Worm (Caenorhabditis elegans) whole organism, young adult: ENCODE measurements around the gene C06B3.7.

Source experiments
- C06A6.2 ChIP-seq: fragments of 200-800 bp; sonication (Bioruptor generic); conservative IDR thresholded peaks from 2 replicates; pipeline ENCODE4 v1.3.6; 2022; ENCODE audit warnings: missing genetic modification characterization, missing compliant biosample characterization
- F33H1.4 ChIP-seq: fragments of 200-800 bp; sonication (Bioruptor generic); IDR thresholded peaks from 2 replicates; pipeline ENCODE4 v1.3.6; 2022; ENCODE audit warnings: missing genetic modification reagents, missing genetic modification characterization, missing compliant biosample characterization
- F39B2.1 ChIP-seq: fragments of 200-800 bp; sonication (Bioruptor generic); IDR thresholded peaks from 2 replicates; pipeline ENCODE4 v1.3.6; 2022; ENCODE audit warnings: missing genetic modification reagents, missing genetic modification characterization, missing compliant biosample characterization
- Y53F4B.3 ChIP-seq: fragments of 200-800 bp; sonication (Bioruptor generic); IDR thresholded peaks from 2 replicates; pipeline ENCODE4 v1.3.6; 2022; ENCODE audit warnings: missing genetic modification reagents, missing genetic modification characterization, missing compliant biosample characterization
- Y53G8AR.9 ChIP-seq: fragments of 200-800 bp; sonication (Bioruptor generic); conservative IDR thresholded peaks from 2 replicates; pipeline ENCODE4 v1.3.6; 2022; ENCODE audit warnings: missing genetic modification reagents, missing genetic modification characterization, missing compliant biosample characterization
- Y67H2A.10 ChIP-seq: fragments of 200-800 bp; sonication (Bioruptor generic); conservative IDR thresholded peaks from 2 replicates; pipeline ENCODE4 v1.3.6; 2022; ENCODE audit warnings: missing genetic modification reagents, missing genetic modification characterization, missing compliant biosample characterization
- Y79H2A.3 ChIP-seq: fragments of 200-800 bp; sonication (Bioruptor generic); conservative IDR thresholded peaks from 2 replicates; pipeline ENCODE4 v1.3.6; 2022; ENCODE audit warnings: missing genetic modification reagents, missing genetic modification characterization, missing compliant biosample characterization
- Y95B8A.8 ChIP-seq: fragments of 200-800 bp; sonication (Bioruptor generic); IDR thresholded peaks from 2 replicates; pipeline ENCODE4 v1.3.6; 2022; ENCODE audit warnings: missing genetic modification reagents, missing genetic modification characterization, missing compliant biosample characterization
- aptf-2 ChIP-seq: fragments of 200-800 bp; sonication (Bioruptor generic); conservative IDR thresholded peaks from 2 replicates; pipeline ENCODE4 v1.3.6; 2022; ENCODE audit warnings: missing genetic modification reagents, missing genetic modification characterization, missing compliant biosample characterization
- aptf-3 ChIP-seq: fragments of 200-800 bp; sonication (Bioruptor generic); IDR thresholded peaks from 2 replicates; pipeline ENCODE4 v1.3.6; 2022; ENCODE audit warnings: missing genetic modification characterization, missing compliant biosample characterization
- attf-5 ChIP-seq: fragments of 200-800 bp; sonication (Bioruptor generic); optimal IDR thresholded peaks from 2 replicates; lab custom pipeline; 2018; ENCODE audit warnings: mild to moderate bottlenecking, missing genetic modification characterization, missing compliant biosample characterization
- cebp-1 ChIP-seq, 2 experiments: fragments of 200-800 bp in 1 of 2; sonication (Bioruptor generic) in 1 of 2; sonication (generic microtip) in 1 of 2; IDR thresholded peaks in 1 of 2; optimal IDR thresholded peaks in 1 of 2; 2 replicates each; pipeline versions ENCODE4 v1.3.6 to Lab custom; 2017 to 2022; ENCODE audit warnings: missing compliant biosample characterization in 2 of 2, missing genetic modification characterization in 2 of 2, mild to moderate bottlenecking in 1 of 2, missing genetic modification reagents in 1 of 2, moderate library complexity in 1 of 2
- ceh-58 ChIP-seq: fragments of 200-800 bp; sonication (Bioruptor generic); IDR thresholded peaks from 2 replicates; pipeline ENCODE4 v1.3.6; 2022; ENCODE audit warnings: missing genetic modification characterization, missing compliant biosample characterization
- ceh-79 ChIP-seq: sonication (generic microtip); optimal IDR thresholded peaks from 2 replicates; lab custom pipeline; 2017; ENCODE audit warnings: mild to moderate bottlenecking, missing genetic modification characterization, missing compliant biosample characterization
- die-1 ChIP-seq: sonication (generic microtip); optimal IDR thresholded peaks from 2 replicates; lab custom pipeline; 2016; ENCODE audit warnings: missing genotype, mild to moderate bottlenecking, missing genetic modification characterization, missing compliant biosample characterization
- dox-1 ChIP-seq: fragments of 200-800 bp; sonication (Bioruptor generic); IDR thresholded peaks from 2 replicates; pipeline ENCODE4 v1.3.6; 2022; ENCODE audit warnings: missing genetic modification reagents, missing genetic modification characterization, missing compliant biosample characterization
- efl-1 ChIP-seq: fragments of 150-350 bp; optimal IDR thresholded peaks from 2 replicates; lab custom pipeline; 2014; ENCODE audit warnings: missing biosample characterization, missing genetic modification reagents, missing genetic modification characterization
- hrde-1 ChIP-seq: sonication (generic microtip); optimal IDR thresholded peaks from 2 replicates; lab custom pipeline; 2016; ENCODE audit warnings: missing genetic modification characterization, mild to moderate bottlenecking, missing compliant biosample characterization, moderate library complexity, missing genotype, missing genetic modification reagents, borderline replicate concordance
- lag-1 ChIP-seq: fragments of 200-800 bp; sonication (Bioruptor generic); IDR thresholded peaks from 2 replicates; pipeline ENCODE4 v1.3.6; 2022; ENCODE audit warnings: missing genetic modification reagents, missing genetic modification characterization, missing compliant biosample characterization
- lin-35 ChIP-seq, 3 experiments: fragments of 150-350 bp in 2 of 3; sonication (generic microtip) in 1 of 3; optimal IDR thresholded peaks; 2 replicates each; lab custom pipeline; 2014 to 2018; ENCODE audit warnings: missing biosample characterization in 3 of 3, missing genetic modification characterization in 3 of 3, missing genetic modification reagents in 3 of 3
- mcd-1 ChIP-seq: fragments of 200-800 bp; sonication (Bioruptor generic); IDR thresholded peaks from 2 replicates; pipeline ENCODE4 v1.3.6; 2022; ENCODE audit warnings: missing genetic modification reagents, missing genetic modification characterization, missing compliant biosample characterization
- nfya-2 ChIP-seq: fragments of 200-800 bp; sonication (Bioruptor generic); IDR thresholded peaks from 2 replicates; pipeline ENCODE4 v1.3.6; 2022; ENCODE audit warnings: missing genetic modification reagents, missing genetic modification characterization, missing compliant biosample characterization
- pbrm-1 ChIP-seq: fragments of 200-800 bp; sonication (Bioruptor generic); IDR thresholded peaks from 2 replicates; pipeline ENCODE4 v1.3.6; 2022; ENCODE audit warnings: missing genetic modification reagents, missing genetic modification characterization, missing compliant biosample characterization
- rcor-1 ChIP-seq: fragments of 200-800 bp; sonication (Bioruptor generic); IDR thresholded peaks from 2 replicates; pipeline ENCODE4 v1.3.6; 2022; ENCODE audit warnings: missing genetic modification reagents, missing genetic modification characterization, missing compliant biosample characterization
- rpc-1 ChIP-seq, 2 experiments: fragments of 150-350 bp in 1 of 2; sonication (generic microtip) in 1 of 2; optimal IDR thresholded peaks; 2 replicates each; lab custom pipeline; 2014 to 2018; ENCODE audit warnings: missing biosample characterization in 1 of 2, missing genetic modification characterization in 1 of 2, missing genetic modification reagents in 1 of 2, missing genotype in 1 of 2
- snpc-1.1 ChIP-seq: sonication (generic microtip); optimal IDR thresholded peaks from 2 replicates; lab custom pipeline; 2017; ENCODE audit warnings: missing genetic modification characterization, mild to moderate bottlenecking, missing compliant biosample characterization, antibody characterized with exemption, moderate library complexity, missing genotype, missing genetic modification reagents; ENCODE audit not compliant: insufficient read depth
- snpc-3.4 ChIP-seq: sonication (generic microtip); optimal IDR thresholded peaks from 2 replicates; lab custom pipeline; 2017; ENCODE audit warnings: missing genetic modification characterization, mild to moderate bottlenecking, missing compliant biosample characterization, antibody characterized with exemption, moderate library complexity, missing genotype, missing genetic modification reagents
- tbx-9 ChIP-seq: sonication (generic microtip); optimal IDR thresholded peaks from 2 replicates; lab custom pipeline; 2016; ENCODE audit warnings: borderline replicate concordance, missing genetic modification characterization, inconsistent platforms, missing compliant biosample characterization
- unc-130 ChIP-seq: sonication (generic microtip); optimal IDR thresholded peaks from 2 replicates; lab custom pipeline; 2016; ENCODE audit warnings: missing genetic modification reagents, missing genetic modification characterization, missing compliant biosample characterization
- unc-62 ChIP-seq: fragments of 150-350 bp; optimal IDR thresholded peaks from 2 replicates; lab custom pipeline; 2014; ENCODE audit warnings: missing biosample characterization, missing genetic modification reagents, missing genetic modification characterization
- zim-3 ChIP-seq: sonication (generic microtip); optimal IDR thresholded peaks from 2 replicates; lab custom pipeline; 2017; ENCODE audit warnings: mild to moderate bottlenecking, missing genetic modification characterization, moderate library complexity, missing compliant biosample characterization
- ztf-26 ChIP-seq: sonication (generic microtip); optimal IDR thresholded peaks from 2 replicates; lab custom pipeline; 2017; ENCODE audit warnings: missing genetic modification characterization, missing compliant biosample characterization

The C06B3.7 gene

DNA sequence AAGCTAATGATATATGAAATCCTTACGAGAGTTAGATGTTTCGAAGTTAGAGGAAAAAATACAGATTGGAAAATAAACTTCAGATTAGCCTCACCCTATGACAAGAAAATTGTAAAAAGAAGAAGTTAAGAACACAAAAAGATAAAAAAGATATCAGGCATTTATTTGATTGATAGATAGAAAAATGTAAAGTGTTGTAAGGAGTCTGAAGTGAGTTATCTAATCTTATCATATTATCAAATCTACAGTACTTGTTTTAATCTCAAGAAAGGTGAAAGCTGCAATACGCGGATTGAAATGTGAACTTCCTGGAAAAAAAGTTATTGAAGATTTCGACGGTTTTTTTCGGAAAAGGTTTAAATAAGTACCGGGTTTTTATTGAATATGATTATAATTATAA, 25.9 kb downstream of the C06B3.7 start:
- TF ChIP-seq aptf-2 (GFP tag; lab: Robert Waterston, UW) (no peak), pbrm-1 (GFP tag; lab: Robert Waterston, UW) (no peak), hrde-1 (tag; lab: Kevin White, UChicago) (no peak), Y95B8A.8 (GFP tag; lab: Robert Waterston, UW) (no peak), Y53G8AR.9 (GFP tag; lab: Robert Waterston, UW) (no peak), lag-1 (GFP tag; lab: Robert Waterston, UW) (no peak), Y79H2A.3 (GFP tag; lab: Robert Waterston, UW) (no peak), Y53F4B.3 (GFP tag; lab: Robert Waterston, UW) (no peak), F33H1.4 (GFP tag; lab: Robert Waterston, UW) (no peak), ceh-79 (tag; lab: Kevin White, UChicago) (no peak)
- TF ChIP-seq, all 124 proteins: peak for 0

- no peak for TF ChIP-seq dox-1 (GFP tag; lab: Robert Waterston, UW)
- TF ChIP-seq mcd-1 (GFP tag; lab: Robert Waterston, UW), result no peak
- no peak for TF ChIP-seq lin-35 (GFP tag; optimal IDR thresholded peaks at IDR 0.05; lab: Kevin White, UChicago)
- no peak for TF ChIP-seq snpc-1.1 (tag; lab: Kevin White, UChicago)
- TF ChIP-seq zim-3 (tag; lab: Kevin White, UChicago), result no peak
- TF ChIP-seq ztf-26 (tag; lab: Kevin White, UChicago), result no peak
- TF ChIP-seq rpc-1 (optimal IDR thresholded peaks at IDR 0.05; lab: Kevin White, UChicago), result no peak
- no peak for TF ChIP-seq rpc-1 (tag; optimal IDR thresholded peaks at IDR 0.05; lab: Kevin White, UChicago)
- no peak for TF ChIP-seq nfya-2 (GFP tag; lab: Robert Waterston, UW)
- no peak for TF ChIP-seq unc-62 (GFP tag; lab: Kevin White, UChicago)
- TF ChIP-seq tbx-9 (tag; lab: Kevin White, UChicago), result no peak
- TF ChIP-seq snpc-3.4 (tag; lab: Kevin White, UChicago), result no peak
- no peak for TF ChIP-seq rcor-1 (GFP tag; lab: Robert Waterston, UW)
- no peak for TF ChIP-seq attf-5 (GFP tag; lab: Kevin White, UChicago)
Measured at ce11 chrV:13936052-13936451, 26.6 kb downstream of the C06B3.7 start.

ce11 chrV:13936850-13937249, 27.4 kb downstream of the C06B3.7 start, which contains the start of gene srw-145:
TSS of gene srw-145 (plus strand) at chrV:13937150.
- no peak for TF ChIP-seq C06A6.2 (GFP tag; lab: Robert Waterston, UW)
- TF ChIP-seq die-1 (tag; lab: Kevin White, UChicago), result no peak
- no peak for TF ChIP-seq snpc-1.1 (tag; lab: Kevin White, UChicago)
- no peak for TF ChIP-seq F39B2.1 (GFP tag; lab: Robert Waterston, UW)
- TF ChIP-seq Y95B8A.8 (GFP tag; lab: Robert Waterston, UW), result no peak
- TF ChIP-seq hrde-1 (tag; lab: Kevin White, UChicago), result no peak
- TF ChIP-seq aptf-3 (GFP tag; lab: Robert Waterston, UW), result no peak
- no peak for TF ChIP-seq unc-130 (GFP tag; lab: Kevin White, UChicago)

DNA sequence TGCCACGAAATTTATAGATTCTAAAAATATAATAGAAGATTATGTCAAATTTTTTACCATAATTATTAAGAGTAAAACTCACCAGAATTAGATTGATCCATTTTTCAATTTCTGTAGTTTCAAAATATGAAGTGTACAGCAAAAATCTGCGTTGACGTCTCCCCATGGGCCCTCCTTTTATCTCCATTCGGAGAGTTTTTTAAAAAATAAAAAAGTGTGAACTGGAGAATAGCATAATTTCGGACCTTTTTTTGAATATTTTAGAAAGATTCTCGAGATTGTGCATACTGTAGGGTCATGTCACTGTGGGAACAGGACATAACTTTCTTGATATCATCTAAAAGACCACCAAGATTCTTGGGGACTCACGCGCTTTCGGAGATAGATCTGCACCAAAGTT, 32.6 kb downstream of the C06B3.7 start, which contains the start of gene dpr-1:
TSS of gene dpr-1 (minus strand) at position 101 of the 400 bp plus-strand sequence.
- no peak for TF ChIP-seq cebp-1 (GFP tag; IDR thresholded peaks at IDR 0.05; lab: Robert Waterston, UW)
- TF ChIP-seq cebp-1 (tag; optimal IDR thresholded peaks at IDR 0.05; lab: Kevin White, UChicago), result no peak
- TF ChIP-seq Y67H2A.10, result no peak
- TF ChIP-seq efl-1 (GFP tag; lab: Kevin White, UChicago), result no peak
- TF ChIP-seq ceh-58 (GFP tag; lab: Robert Waterston, UW), result no peak
- TF ChIP-seq, all 124 proteins: peak for 0
